Worm (Caenorhabditis elegans) whole organism, young adult: Measurements from ENCODE around the gene pigs-1.
A peak's percentile ranks its signal among the peaks of the same experiment; 100 is the strongest.

Experiments used
- C06A6.2 ChIP-seq: fragments of 200-800 bp; sonication (Bioruptor generic); conservative IDR thresholded peaks from 2 replicates; pipeline ENCODE4 v1.3.6; 2022; ENCODE audit warnings: missing genetic modification characterization, missing compliant biosample characterization
- C17E4.6 ChIP-seq: fragments of 200-800 bp; sonication (Bioruptor generic); IDR thresholded peaks from 2 replicates; pipeline ENCODE4 v1.3.6; 2022; ENCODE audit warnings: missing genetic modification reagents, missing genetic modification characterization, missing compliant biosample characterization
- F39B2.1 ChIP-seq: fragments of 200-800 bp; sonication (Bioruptor generic); IDR thresholded peaks from 2 replicates; pipeline ENCODE4 v1.3.6; 2022; ENCODE audit warnings: missing genetic modification reagents, missing genetic modification characterization, missing compliant biosample characterization
- F57A8.1 ChIP-seq: fragments of 200-800 bp; sonication (Bioruptor generic); optimal IDR thresholded peaks from 2 replicates; lab custom pipeline; 2018; ENCODE audit warnings: mild to moderate bottlenecking, missing genetic modification characterization, moderate library complexity, missing compliant biosample characterization
- K12H6.12 ChIP-seq: fragments of 200-800 bp; sonication (Bioruptor generic); optimal IDR thresholded peaks from 2 replicates; lab custom pipeline; 2018; ENCODE audit warnings: mild to moderate bottlenecking, missing genetic modification characterization, missing compliant biosample characterization
- Y53F4B.3 ChIP-seq: fragments of 200-800 bp; sonication (Bioruptor generic); IDR thresholded peaks from 2 replicates; pipeline ENCODE4 v1.3.6; 2022; ENCODE audit warnings: missing genetic modification reagents, missing genetic modification characterization, missing compliant biosample characterization
- Y56A3A.18 ChIP-seq: fragments of 200-800 bp; sonication (Bioruptor generic); IDR thresholded peaks from 2 replicates; pipeline ENCODE4 v1.3.6; 2022; ENCODE audit warnings: missing genetic modification reagents, missing genetic modification characterization, missing compliant biosample characterization
- Y79H2A.3 ChIP-seq: fragments of 200-800 bp; sonication (Bioruptor generic); conservative IDR thresholded peaks from 2 replicates; pipeline ENCODE4 v1.3.6; 2022; ENCODE audit warnings: missing genetic modification reagents, missing genetic modification characterization, missing compliant biosample characterization
- athp-1 ChIP-seq: sonication (generic microtip); optimal IDR thresholded peaks from 2 replicates; lab custom pipeline; 2017; ENCODE audit warnings: mild to moderate bottlenecking, missing genetic modification characterization, missing compliant biosample characterization
- attf-5 ChIP-seq: fragments of 200-800 bp; sonication (Bioruptor generic); optimal IDR thresholded peaks from 2 replicates; lab custom pipeline; 2018; ENCODE audit warnings: mild to moderate bottlenecking, missing genetic modification characterization, missing compliant biosample characterization
- attf-6 ChIP-seq: fragments of 200-800 bp; sonication (Bioruptor generic); IDR thresholded peaks from 2 replicates; pipeline ENCODE4 v1.3.6; 2022; ENCODE audit warnings: missing genetic modification reagents, missing genetic modification characterization, missing compliant biosample characterization
- cebp-1 ChIP-seq, 2 experiments: fragments of 200-800 bp in 1 of 2; sonication (Bioruptor generic) in 1 of 2; sonication (generic microtip) in 1 of 2; IDR thresholded peaks in 1 of 2; optimal IDR thresholded peaks in 1 of 2; 2 replicates each; pipeline versions ENCODE4 v1.3.6 to Lab custom; 2017 to 2022; ENCODE audit warnings: missing compliant biosample characterization in 2 of 2, missing genetic modification characterization in 2 of 2, mild to moderate bottlenecking in 1 of 2, missing genetic modification reagents in 1 of 2, moderate library complexity in 1 of 2
- ceh-27 ChIP-seq: fragments of 200-800 bp; sonication (Bioruptor generic); optimal IDR thresholded peaks from 2 replicates; lab custom pipeline; 2018; ENCODE audit warnings: mild to moderate bottlenecking, missing genetic modification characterization, moderate library complexity, missing compliant biosample characterization
- die-1 ChIP-seq: sonication (generic microtip); optimal IDR thresholded peaks from 2 replicates; lab custom pipeline; 2016; ENCODE audit warnings: missing genotype, mild to moderate bottlenecking, missing genetic modification characterization, missing compliant biosample characterization
- dox-1 ChIP-seq: fragments of 200-800 bp; sonication (Bioruptor generic); IDR thresholded peaks from 2 replicates; pipeline ENCODE4 v1.3.6; 2022; ENCODE audit warnings: missing genetic modification reagents, missing genetic modification characterization, missing compliant biosample characterization
- efl-1 ChIP-seq: fragments of 150-350 bp; optimal IDR thresholded peaks from 2 replicates; lab custom pipeline; 2014; ENCODE audit warnings: missing biosample characterization, missing genetic modification reagents, missing genetic modification characterization
- egl-18 ChIP-seq: fragments of 200-800 bp; sonication (Bioruptor generic); IDR thresholded peaks from 2 replicates; pipeline ENCODE4 v1.3.6; 2022; ENCODE audit warnings: missing genetic modification reagents, missing genetic modification characterization, missing compliant biosample characterization
- egrh-3 ChIP-seq: fragments of 200-800 bp; sonication (Bioruptor generic); IDR thresholded peaks from 2 replicates; pipeline ENCODE4 v1.3.6; 2022; ENCODE audit warnings: missing genetic modification reagents, missing genetic modification characterization, missing compliant biosample characterization
- hlh-26 ChIP-seq: fragments of 200-800 bp; sonication (Bioruptor generic); conservative IDR thresholded peaks from 2 replicates; pipeline ENCODE4 v1.3.6; 2022; ENCODE audit warnings: missing genetic modification reagents, missing genetic modification characterization, missing compliant biosample characterization
- lin-35 ChIP-seq, 3 experiments: fragments of 150-350 bp in 2 of 3; sonication (generic microtip) in 1 of 3; optimal IDR thresholded peaks; 2 replicates each; lab custom pipeline; 2014 to 2018; ENCODE audit warnings: missing biosample characterization in 3 of 3, missing genetic modification characterization in 3 of 3, missing genetic modification reagents in 3 of 3
- lsl-1 ChIP-seq: fragments of 200-800 bp; sonication (Bioruptor generic); optimal IDR thresholded peaks from 2 replicates; lab custom pipeline; 2018; ENCODE audit warnings: mild to moderate bottlenecking, missing genetic modification characterization, moderate library complexity, missing compliant biosample characterization
- madf-3 ChIP-seq: fragments of 200-800 bp; sonication (Bioruptor generic); IDR thresholded peaks from 2 replicates; pipeline ENCODE4 v1.3.6; 2022; ENCODE audit warnings: missing genetic modification reagents, missing genetic modification characterization, missing compliant biosample characterization
- madf-6 ChIP-seq: fragments of 200-800 bp; sonication (Bioruptor generic); IDR thresholded peaks from 2 replicates; pipeline ENCODE4 v1.3.6; 2022; ENCODE audit warnings: missing genetic modification reagents, missing genetic modification characterization, missing compliant biosample characterization
- mcd-1 ChIP-seq: fragments of 200-800 bp; sonication (Bioruptor generic); IDR thresholded peaks from 2 replicates; pipeline ENCODE4 v1.3.6; 2022; ENCODE audit warnings: missing genetic modification reagents, missing genetic modification characterization, missing compliant biosample characterization
- mes-4 ChIP-seq: sonication (generic microtip); optimal IDR thresholded peaks from 2 replicates; lab custom pipeline; 2016; ENCODE audit warnings: missing genotype, missing genetic modification characterization, missing compliant biosample characterization
- mxl-1 ChIP-seq: sonication (generic microtip); optimal IDR thresholded peaks from 2 replicates; lab custom pipeline; 2016; ENCODE audit warnings: missing genetic modification characterization, missing compliant biosample characterization
- nfyb-1 ChIP-seq: fragments of 200-800 bp; sonication (Bioruptor generic); IDR thresholded peaks from 2 replicates; pipeline ENCODE4 v1.3.6; 2022; ENCODE audit warnings: missing genetic modification reagents, missing genetic modification characterization, missing compliant biosample characterization
- pbrm-1 ChIP-seq: fragments of 200-800 bp; sonication (Bioruptor generic); IDR thresholded peaks from 2 replicates; pipeline ENCODE4 v1.3.6; 2022; ENCODE audit warnings: missing genetic modification reagents, missing genetic modification characterization, missing compliant biosample characterization
- pha-4 ChIP-seq: fragments of 150-350 bp; sonication (generic microtip); optimal IDR thresholded peaks from 2 replicates; lab custom pipeline; 2014; ENCODE audit warnings: missing biosample characterization, missing genetic modification reagents, missing genetic modification characterization
- repo-1 ChIP-seq: sonication (generic microtip); optimal IDR thresholded peaks from 2 replicates; lab custom pipeline; 2017; ENCODE audit warnings: mild to moderate bottlenecking, missing genetic modification characterization, missing compliant biosample characterization
- sdz-38 ChIP-seq: sonication (generic microtip); optimal IDR thresholded peaks from 2 replicates; lab custom pipeline; 2016; ENCODE audit warnings: missing genotype, missing genetic modification characterization, missing compliant biosample characterization
- snpc-3.4 ChIP-seq: sonication (generic microtip); optimal IDR thresholded peaks from 2 replicates; lab custom pipeline; 2017; ENCODE audit warnings: missing genetic modification characterization, mild to moderate bottlenecking, missing compliant biosample characterization, antibody characterized with exemption, moderate library complexity, missing genotype, missing genetic modification reagents
- unc-130 ChIP-seq: sonication (generic microtip); optimal IDR thresholded peaks from 2 replicates; lab custom pipeline; 2016; ENCODE audit warnings: missing genetic modification reagents, missing genetic modification characterization, missing compliant biosample characterization
- unc-62 ChIP-seq: fragments of 150-350 bp; optimal IDR thresholded peaks from 2 replicates; lab custom pipeline; 2014; ENCODE audit warnings: missing biosample characterization, missing genetic modification reagents, missing genetic modification characterization
- ztf-18 ChIP-seq: sonication (generic microtip); optimal IDR thresholded peaks from 2 replicates; lab custom pipeline; 2016; ENCODE audit warnings: missing genotype, mild to moderate bottlenecking, missing genetic modification characterization, missing compliant biosample characterization

The pigs-1 gene

DNA sequence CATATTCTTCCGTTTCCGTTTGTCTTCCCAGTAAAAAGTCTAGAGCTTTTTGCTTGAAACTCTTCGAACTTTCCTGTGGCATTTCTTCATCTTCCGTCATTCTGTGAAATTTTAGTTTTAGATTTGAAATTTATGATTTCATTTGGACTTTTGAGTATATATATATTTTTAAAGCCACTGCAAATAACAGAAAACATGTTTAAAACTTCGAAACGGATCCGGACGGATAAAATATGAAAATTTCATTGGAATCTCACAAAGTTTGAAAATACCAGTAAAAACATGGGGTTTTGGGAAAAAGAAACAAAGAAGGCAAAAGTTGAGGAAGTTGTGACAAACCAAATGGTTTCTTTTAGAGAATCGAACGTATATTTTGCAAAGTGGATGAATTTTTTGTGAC lies at the start of gene pigs-1:
Gene pigs-1, minus strand, starts transcription at position 101 of the 400 bp plus-strand sequence.
- TF ChIP-seq die-1 (tag; lab: Kevin White, UChicago), result no peak
- no peak for TF ChIP-seq Y53F4B.3
- TF ChIP-seq snpc-3.4 (tag; lab: Kevin White, UChicago), result no peak
- TF ChIP-seq egrh-3 (GFP tag; lab: Robert Waterston, UW), result no peak
- TF ChIP-seq madf-6 (GFP tag; lab: Robert Waterston, UW), result no peak; the same call in 1 of the 2 replicates
- TF ChIP-seq hlh-26, result no peak
- TF ChIP-seq cebp-1 (GFP tag; IDR thresholded peaks at IDR 0.05; lab: Robert Waterston, UW), result no peak
- TF ChIP-seq cebp-1 (tag; optimal IDR thresholded peaks at IDR 0.05; lab: Kevin White, UChicago), result no peak
- no peak for TF ChIP-seq madf-3
- no peak for TF ChIP-seq Y79H2A.3 (GFP tag; lab: Robert Waterston, UW)
- no peak for TF ChIP-seq mes-4 (tag; lab: Kevin White, UChicago)

ce11 chrIV:10197317-10197867 lies 48.6 kb upstream of the pigs-1 start, which contains the start of gene gon-4:
Gene gon-4, plus strand, starts transcription at chrIV:10197817.
- peak; percentile 41 for TF ChIP-seq attf-5
- TF ChIP-seq repo-1 (tag; lab: Kevin White, UChicago), result no peak
- TF ChIP-seq unc-130 (GFP tag; lab: Kevin White, UChicago), result peak; percentile 18
- TF ChIP-seq dox-1 (GFP tag; lab: Robert Waterston, UW), result no peak
- TF ChIP-seq attf-6 (GFP tag; lab: Robert Waterston, UW), result no peak
- TF ChIP-seq F39B2.1, result no peak
- TF ChIP-seq Y53F4B.3, result no peak
- no peak for TF ChIP-seq ztf-18
- TF ChIP-seq lin-35 (GFP tag; optimal IDR thresholded peaks at IDR 0.05; lab: Kevin White, UChicago), result no peak
- TF ChIP-seq ceh-27 (GFP tag; lab: Kevin White, UChicago), result peak; percentile 16
- no peak for TF ChIP-seq F57A8.1 (GFP tag; lab: Kevin White, UChicago)
- peak; percentile 59 for TF ChIP-seq lsl-1 (GFP tag; lab: Kevin White, UChicago)
- TF ChIP-seq mcd-1 (GFP tag; lab: Robert Waterston, UW), result peak; percentile 42; the same call in 1 of the 2 replicates
- TF ChIP-seq mxl-1 (tag; lab: Kevin White, UChicago), result no peak
- TF ChIP-seq pha-4 (tag; lab: Kevin White, UChicago), result no peak

DNA sequence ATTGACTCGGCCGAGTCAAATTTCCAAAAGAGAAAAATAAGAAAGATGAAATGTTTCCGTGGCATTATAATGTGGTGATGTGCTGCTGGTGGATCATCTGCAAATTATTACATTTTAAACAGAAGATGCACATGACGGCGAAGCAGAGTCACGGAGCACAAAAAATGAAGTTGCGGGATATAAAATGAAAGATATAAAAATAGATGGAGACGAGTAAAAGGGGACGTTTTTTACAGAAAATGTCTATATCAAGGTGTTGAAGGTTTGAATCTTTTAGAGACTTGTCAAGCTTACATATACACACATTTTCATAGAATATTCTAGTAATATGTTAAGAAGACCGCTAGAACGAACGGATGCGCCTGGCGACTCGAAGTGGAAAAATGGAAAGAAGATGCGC lies 45.5 kb upstream of the pigs-1 start, which contains the start of gene ptrg-1:
Gene ptrg-1, minus strand, starts transcription at position 101 of the 400 bp plus-strand sequence.
- TF ChIP-seq C17E4.6 (no peak), egl-18 (no peak), efl-1 (GFP tag; lab: Kevin White, UChicago) (no peak), sdz-38 (tag; lab: Kevin White, UChicago) (no peak), unc-62 (GFP tag; lab: Kevin White, UChicago) (no peak), hlh-26 (no peak), athp-1 (tag; lab: Kevin White, UChicago) (no peak), K12H6.12 (no peak), pbrm-1 (no peak), mes-4 (tag; lab: Kevin White, UChicago) (no peak), C06A6.2 (GFP tag; lab: Robert Waterston, UW) (no peak), Y56A3A.18 (GFP tag; lab: Robert Waterston, UW) (no peak), nfyb-1 (no peak)
